Worm (Caenorhabditis elegans) whole organism, midembryonic: ENCODE results near the gene srx-14.

Source experiments
- T22C8.4 ChIP-seq: fragments of 200-800 bp; sonication (Bioruptor generic); IDR thresholded peaks from 2 replicates; pipeline ENCODE4 v1.3.6; 2022; ENCODE audit warnings: missing genetic modification characterization, missing compliant biosample characterization
- cog-1 ChIP-seq: sonication (generic microtip); optimal IDR thresholded peaks from 2 replicates; lab custom pipeline; 2016; ENCODE audit warnings: missing genetic modification characterization, missing compliant biosample characterization
- flt-1 ChIP-seq: fragments of 200-800 bp; sonication (Bioruptor generic); IDR thresholded peaks from 2 replicates; pipeline ENCODE4 v1.3.6; 2022; ENCODE audit warnings: missing genetic modification characterization, missing compliant biosample characterization
- klf-2 ChIP-seq: fragments of 200-800 bp; sonication (Bioruptor generic); conservative IDR thresholded peaks from 2 replicates; pipeline ENCODE4 v1.3.6; 2022; ENCODE audit warnings: missing genetic modification reagents, missing genetic modification characterization, missing compliant biosample characterization
- med-1 ChIP-seq: sonication (generic microtip); optimal IDR thresholded peaks from 2 replicates; lab custom pipeline; 2017; ENCODE audit warnings: missing genetic modification characterization, mild to moderate bottlenecking, missing compliant biosample characterization, antibody characterized with exemption, missing genetic modification reagents; ENCODE audit not compliant: insufficient read depth
- ref-1 ChIP-seq: fragments of 200-800 bp; sonication (Bioruptor generic); conservative IDR thresholded peaks from 2 replicates; pipeline ENCODE4 v1.3.6; 2022; ENCODE audit warnings: missing genetic modification reagents, missing genetic modification characterization, missing compliant biosample characterization
- tab-1 ChIP-seq: fragments of 200-800 bp; sonication (Bioruptor generic); IDR thresholded peaks from 2 replicates; pipeline ENCODE4 v1.3.6; 2022; ENCODE audit warnings: missing genetic modification characterization, missing compliant biosample characterization
- ztf-23 ChIP-seq: fragments of 200-800 bp; sonication (Bioruptor generic); IDR thresholded peaks from 2 replicates; pipeline ENCODE4 v1.3.6; 2022; ENCODE audit warnings: missing genetic modification reagents, missing genetic modification characterization, missing compliant biosample characterization
- ztf-29 ChIP-seq: fragments of 200-800 bp; sonication (Bioruptor generic); IDR thresholded peaks from 2 replicates; pipeline ENCODE4 v1.3.6; 2022; ENCODE audit warnings: missing genetic modification reagents, missing genetic modification characterization, missing compliant biosample characterization

Gene srx-14

ce11 chrIV:1067430-1067829 lies 46.1 kb downstream of the srx-14 start, which contains the start of gene znf-782:
Gene znf-782, minus strand, starts transcription at chrIV:1067525.
- TF ChIP-seq T22C8.4 (GFP tag; lab: Robert Waterston, UW) = no peak
- no peak for TF ChIP-seq flt-1 (GFP tag; lab: Robert Waterston, UW)
- TF ChIP-seq ztf-23 = 0 out of 2 replicates have a peak, but pooled peaks have one; percentile 44
- TF ChIP-seq tab-1 (GFP tag; lab: Robert Waterston, UW) = no peak
- TF ChIP-seq cog-1 (tag; lab: Kevin White, UChicago) = no peak

- no peak for TF ChIP-seq cog-1 (tag; lab: Kevin White, UChicago)
- no peak for TF ChIP-seq klf-2
- no peak for TF ChIP-seq ztf-29 (GFP tag; lab: Robert Waterston, UW)
- no peak for TF ChIP-seq T22C8.4 (GFP tag; lab: Robert Waterston, UW)
- TF ChIP-seq med-1 (GFP tag; lab: Kevin White, UChicago) = no peak
- TF ChIP-seq tab-1 (GFP tag; lab: Robert Waterston, UW) = no peak
- no peak for TF ChIP-seq flt-1 (GFP tag; lab: Robert Waterston, UW)
- TF ChIP-seq ztf-23 = no peak
- TF ChIP-seq ref-1 (GFP tag; lab: Robert Waterston, UW) = no peak
These were observed 48.0 kb downstream of the srx-14 start for ce11 chrIV:1065569-1065968.

ce11 chrIV:1064289-1064848 lies 49.2 kb downstream of the srx-14 start:
- no peak for TF ChIP-seq med-1 (GFP tag; lab: Kevin White, UChicago)
- no peak for TF ChIP-seq klf-2
- no peak for TF ChIP-seq ref-1 (GFP tag; lab: Robert Waterston, UW)
- no peak for TF ChIP-seq ztf-23
- TF ChIP-seq T22C8.4 (GFP tag; lab: Robert Waterston, UW) = no peak
- TF ChIP-seq tab-1 (GFP tag; lab: Robert Waterston, UW) = no peak
- TF ChIP-seq ztf-29 (GFP tag; lab: Robert Waterston, UW) = no peak

ce11 chrIV:1063058-1063457 lies 50.5 kb downstream of the srx-14 start:
- TF ChIP-seq tab-1 (GFP tag; lab: Robert Waterston, UW) = no peak
